Worm (Caenorhabditis elegans) whole organism, late embryonic: ENCODE data around the gene btb-2.

Experiments used
- ceh-2 ChIP-seq: sonication (generic microtip); optimal IDR thresholded peaks from 2 replicates; lab custom pipeline; 2016; ENCODE audit warnings: missing genotype, missing genetic modification characterization, missing compliant biosample characterization
- rnt-1 ChIP-seq: sonication (generic microtip); optimal IDR thresholded peaks from 2 replicates; lab custom pipeline; 2016; ENCODE audit warnings: missing genetic modification characterization, missing compliant biosample characterization

- no peak for TF ChIP-seq rnt-1 (tag; lab: Kevin White, UChicago)
- no peak for TF ChIP-seq ceh-2 (tag; lab: Kevin White, UChicago)
Measured at ce11 chrII:6448189-6448588, 46.4 kb downstream of the btb-2 start.
